Fruit fly (Drosophila melanogaster) whole organism, prepupa: Measurements from ENCODE around the gene Obp99b.

Source experiments
- CG10631 ChIP-seq: fragments of 200-800 bp; sonication (Bioruptor generic); optimal IDR thresholded peaks from 2 replicates; lab custom pipeline; 2016; ENCODE audit warnings: missing biosample characterization, missing genetic modification characterization
- CG10669 ChIP-seq: fragments of 200-800 bp; sonication (Bioruptor generic); optimal IDR thresholded peaks from 3 replicates; lab custom pipeline; 2018; ENCODE audit warnings: missing biosample characterization, mild to moderate bottlenecking, missing genetic modification characterization, moderate library complexity
- CG11294 ChIP-seq: fragments of 200-800 bp; sonication (Bioruptor generic); IDR thresholded peaks from 2 replicates; pipeline ENCODE4 v1.3.6; 2022; ENCODE audit warnings: missing biosample characterization, missing genetic modification characterization
- CG11762 ChIP-seq: fragments of 200-800 bp; sonication (Bioruptor generic); optimal IDR thresholded peaks from 3 replicates; lab custom pipeline; 2016; ENCODE audit warnings: missing biosample characterization, missing genetic modification characterization; ENCODE audit not compliant: insufficient read depth
- CG11902 ChIP-seq: fragments of 200-800 bp; sonication (Bioruptor generic); optimal IDR thresholded peaks from 3 replicates; lab custom pipeline; 2016; ENCODE audit warnings: missing biosample characterization, missing genetic modification characterization
- CG16779 ChIP-seq: fragments of 200-800 bp; sonication (Bioruptor generic); optimal IDR thresholded peaks from 3 replicates; lab custom pipeline; 2017; ENCODE audit warnings: missing biosample characterization, mild to moderate bottlenecking, missing genetic modification characterization
- CG3032 ChIP-seq: fragments of 200-800 bp; optimal IDR thresholded peaks from 2 replicates; lab custom pipeline; 2019; ENCODE audit warnings: missing biosample characterization, mild to moderate bottlenecking, missing genetic modification characterization, moderate library complexity
- CG31627 ChIP-seq: fragments of 200-800 bp; sonication (Bioruptor generic); optimal IDR thresholded peaks from 3 replicates; lab custom pipeline; 2016; ENCODE audit warnings: missing biosample characterization, missing genetic modification characterization
- CG32006 ChIP-seq: fragments of 200-800 bp; sonication (Bioruptor generic); optimal IDR thresholded peaks from 3 replicates; lab custom pipeline; 2017; ENCODE audit warnings: missing biosample characterization, mild to moderate bottlenecking, missing genetic modification characterization
- CG34406 ChIP-seq: fragments of 200-800 bp; sonication (Bioruptor generic); optimal IDR thresholded peaks from 3 replicates; lab custom pipeline; 2016; ENCODE audit warnings: missing biosample characterization, missing genetic modification characterization
- CG3919 ChIP-seq: fragments of 200-800 bp; sonication (Bioruptor generic); optimal IDR thresholded peaks from 3 replicates; lab custom pipeline; 2016; ENCODE audit warnings: missing biosample characterization, missing genetic modification characterization
- CG6163 ChIP-seq: fragments of 200-800 bp; sonication (Bioruptor generic); IDR thresholded peaks from 3 replicates; pipeline ENCODE4 v1.3.6; 2022; ENCODE audit warnings: missing biosample characterization, missing genetic modification characterization
- CG6792 ChIP-seq: fragments of 200-800 bp; sonication (Bioruptor generic); optimal IDR thresholded peaks from 3 replicates; lab custom pipeline; 2016; ENCODE audit warnings: missing biosample characterization, missing genetic modification characterization
- CG6808 ChIP-seq: fragments of 200-800 bp; sonication (Bioruptor generic); optimal IDR thresholded peaks from 3 replicates; lab custom pipeline; 2017; ENCODE audit warnings: missing biosample characterization, missing genetic modification characterization, mild to moderate bottlenecking, moderate library complexity, missing genetic modification reagents
- CG6854 ChIP-seq: fragments of 200-800 bp; sonication (Bioruptor generic); optimal IDR thresholded peaks from 2 replicates; lab custom pipeline; 2017; ENCODE audit warnings: missing biosample characterization, mild to moderate bottlenecking, missing genetic modification characterization
- CG7368 ChIP-seq: fragments of 200-800 bp; sonication (Bioruptor generic); optimal IDR thresholded peaks from 3 replicates; lab custom pipeline; 2016; ENCODE audit warnings: missing biosample characterization, missing genetic modification characterization
- CG8319 ChIP-seq: fragments of 200-800 bp; sonication (Bioruptor generic); optimal IDR thresholded peaks from 3 replicates; lab custom pipeline; 2016; ENCODE audit warnings: missing biosample characterization, missing genetic modification characterization
- CG8632 ChIP-seq: fragments of 200-800 bp; sonication (Bioruptor generic); optimal IDR thresholded peaks from 3 replicates; lab custom pipeline; 2016; ENCODE audit warnings: missing biosample characterization, missing genetic modification characterization
- CG9139 ChIP-seq: fragments of 200-800 bp; sonication (Bioruptor generic); optimal IDR thresholded peaks from 3 replicates; lab custom pipeline; 2017; ENCODE audit warnings: missing biosample characterization, mild to moderate bottlenecking, missing genetic modification characterization
- Eip75B ChIP-seq: fragments of 200-800 bp; sonication (Bioruptor generic); optimal IDR thresholded peaks from 3 replicates; lab custom pipeline; 2016; ENCODE audit warnings: missing biosample characterization, missing genetic modification characterization
- Eip93F ChIP-seq: fragments of 200-800 bp; sonication (Bioruptor generic); optimal IDR thresholded peaks from 2 replicates; lab custom pipeline; 2016; ENCODE audit warnings: missing biosample characterization, mild to moderate bottlenecking, missing genetic modification characterization
- Ets21C ChIP-seq: fragments of 200-800 bp; sonication (Bioruptor generic); optimal IDR thresholded peaks from 3 replicates; lab custom pipeline; 2016; ENCODE audit warnings: missing biosample characterization, missing genetic modification characterization
- Ets96B ChIP-seq: fragments of 200-800 bp; optimal IDR thresholded peaks from 2 replicates; lab custom pipeline; 2019; ENCODE audit warnings: missing biosample characterization, mild to moderate bottlenecking, missing genetic modification characterization, moderate library complexity
- Gug ChIP-seq: fragments of 200-800 bp; sonication (Bioruptor generic); IDR thresholded peaks from 2 replicates; pipeline ENCODE4 v1.3.6; 2022; ENCODE audit warnings: missing biosample characterization, missing genetic modification characterization
- Hr38 ChIP-seq: sonication (Bioruptor generic); optimal IDR thresholded peaks from 2 replicates; lab custom pipeline; 2016; ENCODE audit warnings: missing biosample characterization, missing genetic modification characterization
- Hr39 ChIP-seq: fragments of 200-800 bp; sonication (Bioruptor generic); optimal IDR thresholded peaks from 2 replicates; lab custom pipeline; 2016; ENCODE audit warnings: missing biosample characterization, missing genetic modification characterization
- Hr4 ChIP-seq: fragments of 200-800 bp; sonication (Bioruptor generic); optimal IDR thresholded peaks from 3 replicates; lab custom pipeline; 2016; ENCODE audit warnings: missing biosample characterization, missing genetic modification characterization
- Lpt ChIP-seq: fragments of 200-800 bp; sonication (Bioruptor generic); optimal IDR thresholded peaks from 3 replicates; lab custom pipeline; 2016; ENCODE audit warnings: missing biosample characterization, missing genetic modification characterization
- Met ChIP-seq: fragments of 200-800 bp; sonication (Bioruptor generic); optimal IDR thresholded peaks from 3 replicates; lab custom pipeline; 2016; ENCODE audit warnings: missing biosample characterization, missing genetic modification characterization
- Smox ChIP-seq: fragments of 200-800 bp; sonication (Bioruptor generic); optimal IDR thresholded peaks from 3 replicates; lab custom pipeline; 2016; ENCODE audit warnings: missing biosample characterization, missing genetic modification characterization
- Sox102F ChIP-seq: fragments of 200-800 bp; sonication (Bioruptor generic); optimal IDR thresholded peaks from 2 replicates; lab custom pipeline; 2016; ENCODE audit warnings: missing biosample characterization, mild to moderate bottlenecking, missing genetic modification characterization
- Sox14 ChIP-seq: fragments of 200-800 bp; sonication (Bioruptor generic); optimal IDR thresholded peaks from 3 replicates; lab custom pipeline; 2016; ENCODE audit warnings: missing biosample characterization, missing genetic modification characterization
- Sox15 ChIP-seq: fragments of 200-800 bp; sonication (Bioruptor generic); optimal IDR thresholded peaks from 3 replicates; lab custom pipeline; 2016; ENCODE audit warnings: missing biosample characterization, missing genetic modification characterization
- achi ChIP-seq: fragments of 200-800 bp; sonication (Bioruptor generic); optimal IDR thresholded peaks from 3 replicates; lab custom pipeline; 2016; ENCODE audit warnings: missing biosample characterization, missing genetic modification characterization
- acj6 ChIP-seq: fragments of 200-800 bp; sonication (Bioruptor generic); optimal IDR thresholded peaks from 3 replicates; lab custom pipeline; 2016; ENCODE audit warnings: missing biosample characterization, missing genetic modification characterization
- dsx ChIP-seq: fragments of 200-800 bp; optimal IDR thresholded peaks from 3 replicates; lab custom pipeline; 2019; ENCODE audit warnings: missing biosample characterization, mild to moderate bottlenecking, missing genetic modification characterization, moderate library complexity; ENCODE audit not compliant: poor library complexity, severe bottlenecking
- eg ChIP-seq: fragments of 200-800 bp; sonication (Bioruptor generic); IDR thresholded peaks from 3 replicates; pipeline ENCODE4 v1.3.6; 2022; ENCODE audit warnings: missing biosample characterization, missing genetic modification characterization
- esn ChIP-seq: fragments of 200-800 bp; sonication (Bioruptor generic); optimal IDR thresholded peaks from 2 replicates; lab custom pipeline; 2016; ENCODE audit warnings: missing biosample characterization, mild to moderate bottlenecking, missing genetic modification characterization, moderate library complexity
- fd85E ChIP-seq: fragments of 200-800 bp; sonication (Bioruptor generic); optimal IDR thresholded peaks from 3 replicates; lab custom pipeline; 2016; ENCODE audit warnings: missing biosample characterization, missing genetic modification characterization
- lz ChIP-seq: fragments of 200-800 bp; sonication (Bioruptor generic); optimal IDR thresholded peaks from 3 replicates; lab custom pipeline; 2016; ENCODE audit warnings: missing biosample characterization, missing genetic modification characterization
- net ChIP-seq: fragments of 200-800 bp; sonication (Bioruptor generic); optimal IDR thresholded peaks from 3 replicates; lab custom pipeline; 2016; ENCODE audit warnings: missing biosample characterization, missing genetic modification characterization
- pdm3 ChIP-seq: fragments of 200-800 bp; sonication (Bioruptor generic); optimal IDR thresholded peaks from 3 replicates; lab custom pipeline; 2016; ENCODE audit warnings: missing biosample characterization, missing genetic modification characterization
- spab ChIP-seq: fragments of 200-800 bp; sonication (Bioruptor generic); optimal IDR thresholded peaks from 2 replicates; lab custom pipeline; 2017; ENCODE audit warnings: missing biosample characterization, mild to moderate bottlenecking, missing genetic modification characterization, missing genetic modification reagents
- ss ChIP-seq, 2 experiments: fragments of 200-800 bp; sonication (Bioruptor generic); optimal IDR thresholded peaks; 2 replicates in 1 of 2; 3 replicates in 1 of 2; lab custom pipeline; 2017 to 2018; ENCODE audit warnings: mild to moderate bottlenecking in 2 of 2, missing biosample characterization in 2 of 2, missing genetic modification characterization in 2 of 2, moderate library complexity in 1 of 2
- svp ChIP-seq: fragments of 200-800 bp; sonication (Bioruptor generic); peaks from one replicate; lab custom pipeline; 2016; ENCODE audit warnings: missing biosample characterization, missing genetic modification characterization
- topi ChIP-seq: fragments of 200-800 bp; sonication (Bioruptor generic); optimal IDR thresholded peaks from 3 replicates; lab custom pipeline; 2016; ENCODE audit warnings: missing biosample characterization, missing genetic modification characterization
- vri ChIP-seq: fragments of 200-800 bp; sonication (Bioruptor generic); optimal IDR thresholded peaks from 3 replicates; lab custom pipeline; 2016; ENCODE audit warnings: missing biosample characterization, mild to moderate bottlenecking, missing genetic modification characterization

Gene Obp99b

dm6 chr3R:29682152-29682600, 34.5 kb downstream of the Obp99b start, which contains the start of the genes CG7582 and Gycalpha99B (continued):
- no peak for TF ChIP-seq lz (GFP tag; lab: Kevin White, UChicago)
- no peak for TF ChIP-seq CG8632 (GFP tag; lab: Kevin White, UChicago)
- no peak for TF ChIP-seq Hr38 (GFP tag; lab: Kevin White, UChicago)
- no peak for TF ChIP-seq Gug (GFP tag; lab: Robert Waterston, UW)
- TF ChIP-seq dsx = peak; percentile 6
- TF ChIP-seq fd85E (GFP tag; lab: Kevin White, UChicago) = peak; percentile 5
- no peak for TF ChIP-seq CG10631 (GFP tag; lab: Kevin White, UChicago)
- no peak for TF ChIP-seq CG7368 (GFP tag; lab: Kevin White, UChicago)
- TF ChIP-seq topi (GFP tag; lab: Kevin White, UChicago) = no peak
- TF ChIP-seq Eip93F (GFP tag; lab: Kevin White, UChicago) = no peak
- no peak for TF ChIP-seq pdm3 (GFP tag; lab: Kevin White, UChicago)
- no peak for TF ChIP-seq CG11902 (GFP tag; lab: Kevin White, UChicago)
- TF ChIP-seq CG31627 (GFP tag; lab: Kevin White, UChicago) = no peak
- no peak for TF ChIP-seq CG11294 (GFP tag; lab: Robert Waterston, UW)
- no peak for TF ChIP-seq Sox15
- TF ChIP-seq eg (GFP tag; lab: Robert Waterston, UW) = peak; percentile 14; the same call in 1 of the 3 replicates
- no peak for TF ChIP-seq net
- peak; percentile 23 for TF ChIP-seq CG16779
- no peak for TF ChIP-seq esn (GFP tag; lab: Kevin White, UChicago)
- TF ChIP-seq Lpt (GFP tag; lab: Kevin White, UChicago) = no peak
- TF ChIP-seq Sox102F = peak; percentile 51
- TF ChIP-seq CG10669 (GFP tag; lab: Kevin White, UChicago) = no peak
- TF ChIP-seq achi (GFP tag; lab: Kevin White, UChicago) = no peak
- peak; percentile 72 for TF ChIP-seq CG6854 (GFP tag; lab: Kevin White, UChicago)
- no peak for TF ChIP-seq CG8319 (GFP tag; lab: Kevin White, UChicago)

- no peak for TF ChIP-seq dsx
- no peak for TF ChIP-seq pdm3 (GFP tag; lab: Kevin White, UChicago)
- no peak for TF ChIP-seq ss (GFP tag; optimal IDR thresholded peaks at IDR 0.05; lab: Kevin White, UChicago)
Observed at dm6 chr3R:29681241-29681640, 35.5 kb downstream of the Obp99b start.

- TF ChIP-seq Hr4 (peak; percentile 74), fd85E (GFP tag; lab: Kevin White, UChicago) (no peak), topi (GFP tag; lab: Kevin White, UChicago) (peak; percentile 69), Eip93F (GFP tag; lab: Kevin White, UChicago) (peak; percentile 30), svp (peak; percentile 84), Ets21C (GFP tag; lab: Kevin White, UChicago) (peak; percentile 53), esn (GFP tag; lab: Kevin White, UChicago) (peak; percentile 76), CG9139 (GFP tag; lab: Kevin White, UChicago) (no peak), spab (GFP tag; lab: Kevin White, UChicago) (no peak), CG6854 (GFP tag; lab: Kevin White, UChicago) (no peak), CG6808 (no peak), CG3919 (GFP tag; lab: Kevin White, UChicago) (peak; percentile 66), CG6163 (GFP tag; lab: Robert Waterston, UW) (peak; percentile 77), CG11902 (GFP tag; lab: Kevin White, UChicago) (peak; percentile 38), Met (GFP tag; lab: Kevin White, UChicago) (peak; percentile 66), acj6 (GFP tag; lab: Kevin White, UChicago) (peak; percentile 56), Sox102F (peak; percentile 41), CG31627 (GFP tag; lab: Kevin White, UChicago) (peak; percentile 74), Hr39 (peak; percentile 69), vri (no peak), CG16779 (no peak), Eip75B (GFP tag; lab: Kevin White, UChicago) (no peak), ss (GFP tag; optimal IDR thresholded peaks at IDR 0.05; lab: Kevin White, UChicago) (no peak), Smox (peak; percentile 60), Sox14 (GFP tag; lab: Kevin White, UChicago) (peak; percentile 70), CG34406 (GFP tag; lab: Kevin White, UChicago) (peak; percentile 19), pdm3 (GFP tag; lab: Kevin White, UChicago) (peak; percentile 71), CG6792 (GFP tag; lab: Kevin White, UChicago) (peak; percentile 37), CG32006 (peak; percentile 59), CG11762 (GFP tag; lab: Kevin White, UChicago) (peak; percentile 21), CG3032 (tag; lab: Kevin White, UChicago) (peak; percentile 52), Ets96B (tag; lab: Kevin White, UChicago) (peak; percentile 63)
Observed at dm6 chr3R:29675333-29675732, 41.4 kb downstream of the Obp99b start, which contains the start of the genes Bub3 and Cap-D2. TSS of gene Bub3 (minus strand) at chr3R:29675421. TSS of gene Cap-D2 (plus strand) at chr3R:29675651.
